Fruit fly (Drosophila melanogaster): ENCODE measurements around the gene jagn.
A peak's percentile ranks its signal among the peaks of the same experiment; 100 is the strongest.

- peak; percentile 61 for TF ChIP-seq tj (GFP tag; optimal IDR thresholded peaks at IDR 0.05)
- peak; percentile 67 for TF ChIP-seq pad (GFP tag; optimal IDR thresholded peaks at IDR 0.05)
These were observed 42.7 kb upstream of the jagn start, which contains the start of the genes CG2100 and CG1236 for dm6 chr3R:5736305-5736869.

All from whole organism, adult.